Worm (Caenorhabditis elegans) whole organism, L2 larva: Measurements from ENCODE around the gene lag-1.
A peak's percentile ranks its signal among the peaks of the same experiment; 100 is the strongest.

Experiments
- aly-2 ChIP-seq: fragments of 150-350 bp; optimal IDR thresholded peaks from 2 replicates; lab custom pipeline; 2014; ENCODE audit warnings: missing biosample characterization, missing genetic modification characterization
- ceh-16 ChIP-seq: fragments of 150-350 bp; optimal IDR thresholded peaks from 2 replicates; lab custom pipeline; 2014; ENCODE audit warnings: missing biosample characterization, missing genetic modification characterization
- egl-27 ChIP-seq: sonication (generic microtip); optimal IDR thresholded peaks from 3 replicates; lab custom pipeline; 2017; ENCODE audit warnings: missing biosample characterization, missing genetic modification reagents, missing genetic modification characterization
- elt-3 ChIP-seq: sonication (generic microtip); optimal IDR thresholded peaks from 2 replicates; lab custom pipeline; 2017; ENCODE audit warnings: missing biosample characterization, missing genetic modification characterization
- nhr-12 ChIP-seq: fragments of 150-350 bp; optimal IDR thresholded peaks from 2 replicates; lab custom pipeline; 2014; ENCODE audit warnings: missing biosample characterization, missing genetic modification characterization
- nhr-6 ChIP-seq: fragments of 150-350 bp; optimal IDR thresholded peaks from 2 replicates; lab custom pipeline; 2014; ENCODE audit warnings: missing biosample characterization, missing genetic modification characterization
- snpc-4 ChIP-seq: fragments of 150-350 bp; optimal IDR thresholded peaks from 2 replicates; lab custom pipeline; 2014; ENCODE audit warnings: missing biosample characterization, missing genetic modification characterization
- unc-39 ChIP-seq: fragments of 150-350 bp; optimal IDR thresholded peaks from 2 replicates; lab custom pipeline; 2014; ENCODE audit warnings: missing biosample characterization, missing genetic modification characterization
- zag-1 ChIP-seq: fragments of 150-350 bp; optimal IDR thresholded peaks from 2 replicates; lab custom pipeline; 2014; ENCODE audit warnings: missing biosample characterization, missing genetic modification characterization
- ztf-11 ChIP-seq: sonication (generic microtip); optimal IDR thresholded peaks from 2 replicates; lab custom pipeline; 2017; ENCODE audit warnings: missing biosample characterization, missing genetic modification characterization

ce11 chrIV:6097040-6097928 lies 2.1 kb downstream of the lag-1 start:
- TF ChIP-seq egl-27 (tag; lab: Kevin White, UChicago) (peak; percentile 75), aly-2 (no peak), nhr-12 (no peak), zag-1 (peak; percentile 80), unc-39 (tag; lab: Kevin White, UChicago) (no peak), ceh-16 (tag; lab: Kevin White, UChicago) (no peak), ztf-11 (tag; lab: Kevin White, UChicago) (no peak), nhr-6 (tag; lab: Kevin White, UChicago) (peak; percentile 70), snpc-4 (tag; lab: Kevin White, UChicago) (peak; percentile 68), elt-3 (tag; lab: Kevin White, UChicago) (no peak)
